Worm (Caenorhabditis elegans) whole organism, young adult: ENCODE results near the gene F53F4.12.

ENCODE experiments used
- B0035.1 ChIP-seq: sonication (generic microtip); optimal IDR thresholded peaks from 2 replicates; lab custom pipeline; 2016; ENCODE audit warnings: missing genetic modification characterization, mild to moderate bottlenecking, missing compliant biosample characterization, missing genotype, missing genetic modification reagents
- B0336.3 ChIP-seq: fragments of 200-800 bp; sonication (Bioruptor generic); IDR thresholded peaks from 2 replicates; pipeline ENCODE4 v1.3.6; 2022; ENCODE audit warnings: missing genetic modification characterization, missing compliant biosample characterization
- C17E4.6 ChIP-seq: fragments of 200-800 bp; sonication (Bioruptor generic); IDR thresholded peaks from 2 replicates; pipeline ENCODE4 v1.3.6; 2022; ENCODE audit warnings: missing genetic modification reagents, missing genetic modification characterization, missing compliant biosample characterization
- F57A8.1 ChIP-seq: fragments of 200-800 bp; sonication (Bioruptor generic); optimal IDR thresholded peaks from 2 replicates; lab custom pipeline; 2018; ENCODE audit warnings: mild to moderate bottlenecking, missing genetic modification characterization, moderate library complexity, missing compliant biosample characterization
- Y53G8AR.9 ChIP-seq: fragments of 200-800 bp; sonication (Bioruptor generic); conservative IDR thresholded peaks from 2 replicates; pipeline ENCODE4 v1.3.6; 2022; ENCODE audit warnings: missing genetic modification reagents, missing genetic modification characterization, missing compliant biosample characterization
- Y95B8A.8 ChIP-seq: fragments of 200-800 bp; sonication (Bioruptor generic); IDR thresholded peaks from 2 replicates; pipeline ENCODE4 v1.3.6; 2022; ENCODE audit warnings: missing genetic modification reagents, missing genetic modification characterization, missing compliant biosample characterization
- ZK185.1 ChIP-seq: sonication (generic microtip); optimal IDR thresholded peaks from 2 replicates; lab custom pipeline; 2016; ENCODE audit warnings: mild to moderate bottlenecking, missing genetic modification characterization, missing compliant biosample characterization; ENCODE audit not compliant: poor library complexity, severe bottlenecking
- atf-7 ChIP-seq: sonication (generic microtip); optimal IDR thresholded peaks from 2 replicates; lab custom pipeline; 2017; ENCODE audit warnings: mild to moderate bottlenecking, missing genetic modification characterization, missing compliant biosample characterization
- attf-3 ChIP-seq: fragments of 200-800 bp; sonication (Bioruptor generic); conservative IDR thresholded peaks from 2 replicates; pipeline ENCODE4 v1.3.6; 2022; ENCODE audit warnings: missing genetic modification reagents, missing genetic modification characterization, missing compliant biosample characterization
- attf-5 ChIP-seq: fragments of 200-800 bp; sonication (Bioruptor generic); optimal IDR thresholded peaks from 2 replicates; lab custom pipeline; 2018; ENCODE audit warnings: mild to moderate bottlenecking, missing genetic modification characterization, missing compliant biosample characterization
- cebp-1 ChIP-seq, 2 experiments: fragments of 200-800 bp in 1 of 2; sonication (Bioruptor generic) in 1 of 2; sonication (generic microtip) in 1 of 2; IDR thresholded peaks in 1 of 2; optimal IDR thresholded peaks in 1 of 2; 2 replicates each; pipeline versions ENCODE4 v1.3.6 to Lab custom; 2017 to 2022; ENCODE audit warnings: missing compliant biosample characterization in 2 of 2, missing genetic modification characterization in 2 of 2, mild to moderate bottlenecking in 1 of 2, missing genetic modification reagents in 1 of 2, moderate library complexity in 1 of 2
- ceh-27 ChIP-seq: fragments of 200-800 bp; sonication (Bioruptor generic); optimal IDR thresholded peaks from 2 replicates; lab custom pipeline; 2018; ENCODE audit warnings: mild to moderate bottlenecking, missing genetic modification characterization, moderate library complexity, missing compliant biosample characterization
- ceh-40 ChIP-seq: fragments of 200-800 bp; sonication (Bioruptor generic); IDR thresholded peaks from 2 replicates; pipeline ENCODE4 v1.3.6; 2022; ENCODE audit warnings: missing genetic modification characterization, missing compliant biosample characterization
- dpl-1 ChIP-seq: fragments of 150-350 bp; optimal IDR thresholded peaks from 2 replicates; lab custom pipeline; 2014; ENCODE audit warnings: missing biosample characterization, missing genetic modification reagents, missing genetic modification characterization
- ekl-4 ChIP-seq: fragments of 200-800 bp; sonication (Bioruptor generic); IDR thresholded peaks from 2 replicates; pipeline ENCODE4 v1.3.6; 2022; ENCODE audit warnings: missing genetic modification reagents, missing genetic modification characterization, missing compliant biosample characterization
- him-1 ChIP-seq: sonication (generic microtip); optimal IDR thresholded peaks from 2 replicates; lab custom pipeline; 2016; ENCODE audit warnings: missing genotype, missing genetic modification reagents, missing genetic modification characterization, missing compliant biosample characterization
- hlh-26 ChIP-seq: fragments of 200-800 bp; sonication (Bioruptor generic); conservative IDR thresholded peaks from 2 replicates; pipeline ENCODE4 v1.3.6; 2022; ENCODE audit warnings: missing genetic modification reagents, missing genetic modification characterization, missing compliant biosample characterization
- hmg-20 ChIP-seq: fragments of 200-800 bp; sonication (Bioruptor generic); IDR thresholded peaks from 2 replicates; pipeline ENCODE4 v1.3.6; 2022; ENCODE audit warnings: missing genetic modification reagents, missing genetic modification characterization, missing compliant biosample characterization
- hsf-1 ChIP-seq: fragments of 200-800 bp; sonication (Bioruptor generic); IDR thresholded peaks from 2 replicates; pipeline ENCODE4 v1.3.6; 2022; ENCODE audit warnings: missing genetic modification reagents, missing genetic modification characterization, missing compliant biosample characterization
- let-607 ChIP-seq, 2 experiments: fragments of 200-800 bp in 1 of 2; sonication (Bioruptor generic) in 1 of 2; sonication (generic microtip) in 1 of 2; optimal IDR thresholded peaks; 2 replicates each; lab custom pipeline; 2016 to 2018; ENCODE audit warnings: mild to moderate bottlenecking in 2 of 2, missing compliant biosample characterization in 2 of 2, missing genetic modification characterization in 2 of 2, moderate library complexity in 2 of 2, missing genotype in 1 of 2
- lin-26 ChIP-seq: fragments of 200-800 bp; sonication (Bioruptor generic); IDR thresholded peaks from 2 replicates; pipeline ENCODE4 v1.3.6; 2022; ENCODE audit warnings: missing genetic modification reagents, missing genetic modification characterization, missing compliant biosample characterization
- lsl-1 ChIP-seq: fragments of 200-800 bp; sonication (Bioruptor generic); optimal IDR thresholded peaks from 2 replicates; lab custom pipeline; 2018; ENCODE audit warnings: mild to moderate bottlenecking, missing genetic modification characterization, moderate library complexity, missing compliant biosample characterization
- madf-6 ChIP-seq: fragments of 200-800 bp; sonication (Bioruptor generic); IDR thresholded peaks from 2 replicates; pipeline ENCODE4 v1.3.6; 2022; ENCODE audit warnings: missing genetic modification reagents, missing genetic modification characterization, missing compliant biosample characterization
- madf-8 ChIP-seq: fragments of 200-800 bp; sonication (Bioruptor generic); conservative IDR thresholded peaks from 2 replicates; pipeline ENCODE4 v1.3.6; 2022; ENCODE audit warnings: missing genetic modification reagents, missing genetic modification characterization, missing compliant biosample characterization
- mcd-1 ChIP-seq: fragments of 200-800 bp; sonication (Bioruptor generic); IDR thresholded peaks from 2 replicates; pipeline ENCODE4 v1.3.6; 2022; ENCODE audit warnings: missing genetic modification reagents, missing genetic modification characterization, missing compliant biosample characterization
- mel-28 ChIP-seq: sonication (generic microtip); optimal IDR thresholded peaks from 2 replicates; lab custom pipeline; 2016; ENCODE audit warnings: borderline replicate concordance, mild to moderate bottlenecking, missing genetic modification characterization, missing compliant biosample characterization
- rec-8 ChIP-seq, 2 experiments: sonication (generic microtip); optimal IDR thresholded peaks; 2 replicates each; lab custom pipeline; 2016; ENCODE audit warnings: mild to moderate bottlenecking in 2 of 2, missing genetic modification characterization in 2 of 2, missing genetic modification reagents in 2 of 2, missing genotype in 2 of 2, missing biosample characterization in 1 of 2, missing compliant biosample characterization in 1 of 2, moderate library complexity in 1 of 2
- sdz-38 ChIP-seq: sonication (generic microtip); optimal IDR thresholded peaks from 2 replicates; lab custom pipeline; 2016; ENCODE audit warnings: missing genotype, missing genetic modification characterization, missing compliant biosample characterization
- snpc-3.4 ChIP-seq: sonication (generic microtip); optimal IDR thresholded peaks from 2 replicates; lab custom pipeline; 2017; ENCODE audit warnings: missing genetic modification characterization, mild to moderate bottlenecking, missing compliant biosample characterization, antibody characterized with exemption, moderate library complexity, missing genotype, missing genetic modification reagents
- unc-130 ChIP-seq: sonication (generic microtip); optimal IDR thresholded peaks from 2 replicates; lab custom pipeline; 2016; ENCODE audit warnings: missing genetic modification reagents, missing genetic modification characterization, missing compliant biosample characterization
- xnd-1 ChIP-seq: sonication (generic microtip); optimal IDR thresholded peaks from 2 replicates; lab custom pipeline; 2016; ENCODE audit warnings: missing genotype, missing genetic modification reagents, missing genetic modification characterization, missing compliant biosample characterization

F53F4.12 gene

ce11 chrV:13589494-13590176 is 36.2 kb upstream of the F53F4.12 start, which contains the start of the genes F53F4.2 and F53F4.18:
Gene F53F4.2, minus strand, starts transcription at chrV:13589594.
Gene F53F4.18, plus strand, starts transcription at chrV:13590126.
- TF ChIP-seq atf-7 (tag; lab: Kevin White, UChicago) (no peak), ceh-40 (GFP tag; lab: Robert Waterston, UW) (no peak), let-607 (tag; optimal IDR thresholded peaks at IDR 0.05; lab: Kevin White, UChicago) (no peak), ZK185.1 (tag; lab: Kevin White, UChicago) (no peak), dpl-1 (no peak), unc-130 (no peak), attf-5 (no peak), rec-8 (tag; optimal IDR thresholded peaks at IDR 0.05; lab: Kevin White, UChicago) (no peak), sdz-38 (tag; lab: Kevin White, UChicago) (no peak), hmg-20 (GFP tag; lab: Robert Waterston, UW) (no peak), ekl-4 (GFP tag; lab: Robert Waterston, UW) (no peak), hsf-1 (GFP tag; lab: Robert Waterston, UW) (no peak), cebp-1 (GFP tag; IDR thresholded peaks at IDR 0.05; lab: Robert Waterston, UW) (no peak), cebp-1 (tag; optimal IDR thresholded peaks at IDR 0.05; lab: Kevin White, UChicago) (no peak), B0035.1 (no peak), hlh-26 (GFP tag; lab: Robert Waterston, UW) (no peak), mel-28 (tag; lab: Kevin White, UChicago) (no peak)

- TF ChIP-seq mcd-1 (GFP tag; lab: Robert Waterston, UW), result peak; percentile 92
- no peak for TF ChIP-seq F57A8.1
- peak; percentile 90 for TF ChIP-seq madf-8 (GFP tag; lab: Robert Waterston, UW)
- peak; percentile 36 for TF ChIP-seq him-1 (tag; lab: Kevin White, UChicago)
- peak; percentile 32 for TF ChIP-seq lsl-1 (GFP tag; lab: Kevin White, UChicago)
- peak; percentile 92 for TF ChIP-seq madf-6 (GFP tag; lab: Robert Waterston, UW)
- TF ChIP-seq lin-26, result no peak
- no peak for TF ChIP-seq B0336.3
- peak; percentile 0 for TF ChIP-seq snpc-3.4 (tag; lab: Kevin White, UChicago)
- no peak for TF ChIP-seq Y53G8AR.9 (GFP tag; lab: Robert Waterston, UW)
- no peak for TF ChIP-seq ceh-27 (GFP tag; lab: Kevin White, UChicago)
- TF ChIP-seq xnd-1, result peak; percentile 79
- TF ChIP-seq attf-3, result 0 out of 2 replicates have a peak, but pooled peaks have one; percentile 19
- TF ChIP-seq, all 124 proteins: peak for 8
These were observed 34.2 kb upstream of the F53F4.12 start, which contains the start of gene tbcb-1 for ce11 chrV:13591504-13592174. Gene tbcb-1, plus strand, starts transcription at chrV:13592124.

- no peak for TF ChIP-seq C17E4.6
- TF ChIP-seq Y95B8A.8 (GFP tag; lab: Robert Waterston, UW), result 0 out of 2 replicates have a peak, but pooled peaks have one; percentile 18
- peak; percentile 47; the same call in 1 of the 2 replicates for TF ChIP-seq madf-6 (GFP tag; lab: Robert Waterston, UW)
These were observed 32.8 kb upstream of the F53F4.12 start, which contains the start of gene F53F4.4 for ce11 chrV:13593083-13593482. Gene F53F4.4, plus strand, starts transcription at chrV:13593383.
